Worm (Caenorhabditis elegans): ENCODE measurements around the gene tsp-8.
A peak's percentile ranks its signal among the peaks of the same experiment; 100 is the strongest.

The tsp-8 gene

DNA sequence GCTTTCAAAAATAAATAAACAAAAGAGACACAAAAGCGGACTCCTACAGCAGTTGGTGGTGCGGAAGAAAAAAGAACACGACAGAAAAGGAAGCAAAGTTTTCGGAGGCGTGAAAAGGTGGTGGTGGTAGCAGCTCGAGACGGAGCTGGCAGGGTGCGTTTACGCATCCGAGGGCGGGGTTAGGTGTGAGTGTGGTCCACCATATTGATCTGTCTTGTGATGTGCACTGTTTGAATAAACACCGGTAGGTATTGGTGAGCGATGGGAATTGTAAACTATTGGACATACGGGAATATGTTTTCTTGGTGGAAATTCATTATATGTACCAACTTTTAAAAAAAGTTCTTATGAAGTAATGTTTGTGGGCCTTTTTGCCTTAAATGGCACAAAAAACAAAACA lies 31.7 kb upstream of the tsp-8 start, which contains the start of gene C05G5.5:
TSS of gene C05G5.5 (minus strand) at position 101 of the 400 bp plus-strand sequence.
- no peak for TF ChIP-seq php-3 (GFP tag; IDR thresholded peaks at IDR 0.05)
- no peak for TF ChIP-seq mep-1 (tag; optimal IDR thresholded peaks at IDR 0.05)
- TF ChIP-seq daf-8 (GFP tag; IDR thresholded peaks at IDR 0.05), result no peak
- TF ChIP-seq attf-4 (tag; optimal IDR thresholded peaks at IDR 0.05), result no peak
- TF ChIP-seq nhr-77 (tag; optimal IDR thresholded peaks at IDR 0.05), result no peak
- TF ChIP-seq arid-1 (GFP tag; conservative IDR thresholded peaks at IDR 0.05), result no peak
- TF ChIP-seq fkh-10 (GFP tag; optimal IDR thresholded peaks at IDR 0.05), result no peak
- TF ChIP-seq cey-2 (tag; optimal IDR thresholded peaks at IDR 0.05; ENCODE audit: borderline replicate concordance, insufficient read depth), result no peak
- TF ChIP-seq lin-39 (tag; optimal IDR thresholded peaks at IDR 0.05), result no peak
- TF ChIP-seq nhr-42 (GFP tag; IDR thresholded peaks at IDR 0.05), result no peak
- no peak for TF ChIP-seq saeg-2 (GFP tag; IDR thresholded peaks at IDR 0.05)
- no peak for TF ChIP-seq pha-4 (GFP tag; IDR thresholded peaks at IDR 0.05)
- no peak for TF ChIP-seq pha-4 (tag; optimal IDR thresholded peaks at IDR 0.05)
- TF ChIP-seq hlh-30 (tag; optimal IDR thresholded peaks at IDR 0.05; ENCODE audit: insufficient read depth), result no peak

DNA sequence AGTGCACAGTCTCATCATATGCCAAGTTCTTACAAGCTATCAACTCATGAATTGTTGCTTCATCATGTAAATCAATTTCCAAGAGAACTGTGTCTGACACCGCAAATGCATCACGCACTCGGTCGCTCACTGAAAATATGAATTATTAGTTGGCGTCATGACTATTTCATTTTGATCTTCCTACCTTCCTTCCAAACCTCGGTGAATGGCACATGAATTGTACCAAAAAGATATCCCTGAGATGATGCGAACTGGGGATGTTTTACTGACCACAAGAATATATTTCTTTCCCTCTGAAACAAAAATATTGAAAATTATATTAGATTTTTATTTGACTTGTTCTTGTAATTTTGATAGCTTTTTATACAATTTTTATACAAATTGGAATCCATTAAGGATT lies 30.9 kb upstream of the tsp-8 start:
- TF ChIP-seq zfp-3 (GFP tag; conservative IDR thresholded peaks at IDR 0.05), result no peak
- peak; percentile 89 for TF ChIP-seq aha-1 (tag)
- no peak for TF ChIP-seq mxl-2 (GFP tag; conservative IDR thresholded peaks at IDR 0.05)
- TF ChIP-seq F37D6.2 (tag; optimal IDR thresholded peaks at IDR 0.05), result no peak
- TF ChIP-seq unc-62 (GFP tag; optimal IDR thresholded peaks at IDR 0.05 in 1 of 2), result peak in 1 of 2 experiments; percentile 68
- no peak for TF ChIP-seq unc-62 (tag; optimal IDR thresholded peaks at IDR 0.05)

DNA sequence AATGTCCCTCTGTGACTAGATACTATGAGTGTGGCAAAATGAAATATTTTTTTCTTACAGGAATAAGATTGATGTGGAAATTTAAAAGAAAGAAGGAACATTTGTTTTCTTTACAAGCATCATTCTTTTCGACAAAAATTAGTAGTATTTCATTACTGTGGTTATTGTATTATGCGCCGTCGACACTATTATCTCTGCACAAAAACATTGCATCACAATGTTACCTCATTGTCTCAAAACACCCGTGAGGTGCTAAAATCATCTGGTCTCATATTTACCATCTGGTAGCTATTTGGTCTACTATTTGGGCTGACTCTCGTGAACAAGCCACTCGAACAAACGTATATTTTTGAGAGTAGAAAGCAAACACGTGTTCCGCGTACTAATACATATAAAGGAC lies 30.2 kb upstream of the tsp-8 start:
- no peak for TF ChIP-seq Y48G9A.11 (GFP tag; IDR thresholded peaks at IDR 0.05)
- TF ChIP-seq hmg-1.1 (GFP tag; IDR thresholded peaks at IDR 0.05), result no peak
- no peak for TF ChIP-seq zip-2 (tag; optimal IDR thresholded peaks at IDR 0.05)
- TF ChIP-seq fos-1 (tag; optimal IDR thresholded peaks at IDR 0.05), result no peak
- no peak for TF ChIP-seq ctbp-1 (GFP tag; IDR thresholded peaks at IDR 0.05)
- no peak for TF ChIP-seq mdl-1 (tag; optimal IDR thresholded peaks at IDR 0.05)
- TF ChIP-seq ztf-11 (tag; optimal IDR thresholded peaks at IDR 0.05), result no peak
- TF ChIP-seq lin-15B (tag; optimal IDR thresholded peaks at IDR 0.05), result no peak
- no peak for TF ChIP-seq nhr-102 (tag; optimal IDR thresholded peaks at IDR 0.05)
- no peak for TF ChIP-seq aha-1 (tag)
- no peak for TF ChIP-seq mxl-2 (GFP tag; conservative IDR thresholded peaks at IDR 0.05)
- no peak for TF ChIP-seq aly-2 (tag; optimal IDR thresholded peaks at IDR 0.05)

DNA sequence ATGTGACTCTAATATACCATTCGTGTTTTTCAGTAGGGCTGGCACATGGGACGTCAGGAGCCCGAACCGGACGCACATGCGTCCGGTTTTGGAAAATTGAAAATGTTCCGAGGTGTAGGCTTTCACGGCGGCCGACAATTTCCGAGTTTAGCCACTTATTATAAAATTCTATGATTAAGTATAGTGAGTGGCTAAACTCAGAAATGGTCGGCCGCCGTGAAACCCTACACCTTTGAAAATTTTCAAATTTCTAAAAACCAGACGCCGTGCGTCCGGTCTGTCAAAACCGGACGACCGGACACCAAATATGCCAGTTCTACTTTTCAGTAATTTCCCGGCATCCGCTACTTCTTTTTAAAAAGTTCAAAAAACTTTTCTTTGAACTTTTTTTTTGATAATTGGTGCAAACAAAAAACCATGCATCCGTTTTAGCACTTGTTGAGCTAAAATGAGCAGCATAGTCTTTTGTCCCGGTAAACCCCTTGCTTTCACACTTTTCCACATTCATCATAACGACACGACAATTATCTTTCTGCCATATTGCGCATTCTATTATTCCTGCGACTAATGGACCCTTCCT lies 28.4 kb upstream of the tsp-8 start:
- TF ChIP-seq Y75B8A.6 (GFP tag; IDR thresholded peaks at IDR 0.05), result no peak
- no peak for TF ChIP-seq egl-27 (tag; optimal IDR thresholded peaks at IDR 0.05)
- TF ChIP-seq sdz-12 (GFP tag; optimal IDR thresholded peaks at IDR 0.05), result no peak
- TF ChIP-seq unc-62 (GFP tag; optimal IDR thresholded peaks at IDR 0.05 in 1 of 2), result peak in 1 of 2 experiments; percentile 91
- TF ChIP-seq unc-62 (tag; optimal IDR thresholded peaks at IDR 0.05), result no peak
- TF ChIP-seq F26F4.8 (GFP tag; conservative IDR thresholded peaks at IDR 0.05), result no peak
- no peak for TF ChIP-seq aha-1 (tag)
- TF ChIP-seq zip-2 (tag; optimal IDR thresholded peaks at IDR 0.05), result no peak
- TF ChIP-seq fos-1 (tag; optimal IDR thresholded peaks at IDR 0.05), result no peak
- no peak for TF ChIP-seq dmd-6 (GFP tag; IDR thresholded peaks at IDR 0.05)

DNA sequence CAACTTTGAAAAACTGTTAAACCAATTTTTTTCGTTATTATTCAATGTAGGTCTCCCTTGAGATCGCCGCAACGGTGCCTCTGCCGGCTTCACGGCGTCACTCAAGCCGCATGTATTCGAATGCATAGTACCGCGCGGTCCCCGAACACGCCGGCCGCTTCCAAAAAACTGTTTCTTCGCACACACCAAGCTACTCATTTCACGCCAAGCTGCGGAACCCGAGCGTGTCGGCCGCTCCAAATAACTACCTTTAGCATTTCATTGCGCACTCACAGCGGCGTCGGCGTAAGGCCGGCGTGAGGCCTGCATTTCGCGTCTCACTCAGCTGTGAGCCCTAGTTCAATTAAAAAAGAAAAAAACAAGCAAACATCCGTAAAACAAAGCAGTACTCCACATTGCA lies 27.3 kb upstream of the tsp-8 start:
- TF ChIP-seq nhr-77 (tag; optimal IDR thresholded peaks at IDR 0.05), result no peak
- no peak for TF ChIP-seq saeg-2 (GFP tag; IDR thresholded peaks at IDR 0.05)
- no peak for TF ChIP-seq ztf-11 (tag; optimal IDR thresholded peaks at IDR 0.05)
- TF ChIP-seq pqm-1 (tag; optimal IDR thresholded peaks at IDR 0.05), result no peak
- no peak for TF ChIP-seq lin-13 (GFP tag; optimal IDR thresholded peaks at IDR 0.05)
- TF ChIP-seq fkh-10 (GFP tag; optimal IDR thresholded peaks at IDR 0.05), result no peak
- TF ChIP-seq vab-7 (GFP tag; IDR thresholded peaks at IDR 0.05), result no peak
- no peak for TF ChIP-seq dmd-9 (GFP tag; IDR thresholded peaks at IDR 0.05)
- no peak for TF ChIP-seq F44E2.7 (GFP tag; IDR thresholded peaks at IDR 0.05)
- TF ChIP-seq tra-1 (GFP tag; IDR thresholded peaks at IDR 0.05), result no peak
- TF ChIP-seq nhr-10 (tag; optimal IDR thresholded peaks at IDR 0.05), result no peak
- peak; percentile 8; the same call in 1 of the 2 replicates for TF ChIP-seq T26A8.4 (GFP tag; IDR thresholded peaks at IDR 0.05)
- peak; percentile 35; the same call in 1 of the 2 replicates for TF ChIP-seq hmg-1.1 (GFP tag; IDR thresholded peaks at IDR 0.05)
- no peak for TF ChIP-seq ces-1 (GFP tag; optimal IDR thresholded peaks at IDR 0.05)
- TF ChIP-seq nhr-6 (tag; optimal IDR thresholded peaks at IDR 0.05), result no peak
- TF ChIP-seq daf-8 (GFP tag; IDR thresholded peaks at IDR 0.05), result no peak

All from whole organism, L4 larva.